Worm (Caenorhabditis elegans) whole organism, late embryonic: ENCODE results near the gene rps-18.

Experiments used
- C38D4.7 ChIP-seq: fragments of 200-800 bp; sonication (Bioruptor generic); optimal IDR thresholded peaks from 2 replicates; lab custom pipeline; 2018; ENCODE audit warnings: mild to moderate bottlenecking, missing genetic modification characterization, moderate library complexity, missing compliant biosample characterization
- F13H6.1 ChIP-seq: sonication (generic microtip); optimal IDR thresholded peaks from 2 replicates; lab custom pipeline; 2016; ENCODE audit warnings: missing genetic modification characterization, missing compliant biosample characterization
- K02D7.2 ChIP-seq: sonication (generic microtip); optimal IDR thresholded peaks from 2 replicates; lab custom pipeline; 2017; ENCODE audit warnings: mild to moderate bottlenecking, missing genetic modification characterization, missing compliant biosample characterization
- K09A11.1 ChIP-seq: sonication (generic microtip); optimal IDR thresholded peaks from 2 replicates; lab custom pipeline; 2017; ENCODE audit warnings: antibody characterized with exemption, mild to moderate bottlenecking, missing genetic modification characterization, missing compliant biosample characterization; ENCODE audit not compliant: insufficient read depth
- T23F11.4 ChIP-seq: fragments of 200-800 bp; sonication (Bioruptor generic); optimal IDR thresholded peaks from 2 replicates; lab custom pipeline; 2018; ENCODE audit warnings: mild to moderate bottlenecking, missing genetic modification characterization, missing compliant biosample characterization
- Y22D7AL.16 ChIP-seq: sonication (generic microtip); optimal IDR thresholded peaks from 2 replicates; lab custom pipeline; 2016; ENCODE audit warnings: missing genetic modification characterization, missing compliant biosample characterization
- ahr-1 ChIP-seq: sonication (generic microtip); optimal IDR thresholded peaks from 2 replicates; lab custom pipeline; 2016; ENCODE audit warnings: missing genetic modification characterization, missing compliant biosample characterization
- ama-1 ChIP-seq: fragments of 150-350 bp; optimal IDR thresholded peaks from 2 replicates; lab custom pipeline; 2014
- ceh-14 ChIP-seq: sonication (generic microtip); optimal IDR thresholded peaks from 2 replicates; lab custom pipeline; 2016; ENCODE audit warnings: missing genotype, missing genetic modification characterization, missing compliant biosample characterization
- ceh-18 ChIP-seq: sonication (generic microtip); optimal IDR thresholded peaks from 2 replicates; lab custom pipeline; 2016; ENCODE audit warnings: missing genetic modification characterization, missing compliant biosample characterization
- ceh-22 ChIP-seq: sonication (generic microtip); optimal IDR thresholded peaks from 2 replicates; lab custom pipeline; 2017; ENCODE audit warnings: missing biosample characterization, missing genetic modification characterization
- ceh-30 ChIP-seq: fragments of 150-350 bp; optimal IDR thresholded peaks from 2 replicates; lab custom pipeline; 2014; ENCODE audit warnings: missing biosample characterization, missing genetic modification characterization
- ceh-31 ChIP-seq: sonication (generic microtip); optimal IDR thresholded peaks from 2 replicates; lab custom pipeline; 2016; ENCODE audit warnings: missing genetic modification characterization, missing compliant biosample characterization
- ceh-34 ChIP-seq: sonication (generic microtip); optimal IDR thresholded peaks from 2 replicates; lab custom pipeline; 2016; ENCODE audit warnings: mild to moderate bottlenecking, missing genetic modification characterization, missing compliant biosample characterization
- ceh-6 ChIP-seq: fragments of 200-800 bp; sonication (Bioruptor generic); optimal IDR thresholded peaks from 2 replicates; lab custom pipeline; 2018; ENCODE audit warnings: mild to moderate bottlenecking, missing genetic modification characterization, missing compliant biosample characterization
- che-1 ChIP-seq: sonication (generic microtip); optimal IDR thresholded peaks from 2 replicates; lab custom pipeline; 2016; ENCODE audit warnings: mild to moderate bottlenecking, missing genetic modification characterization, missing compliant biosample characterization
- dve-1 ChIP-seq: sonication (generic microtip); optimal IDR thresholded peaks from 2 replicates; lab custom pipeline; 2017; ENCODE audit warnings: antibody characterized with exemption, mild to moderate bottlenecking, missing genetic modification characterization, missing compliant biosample characterization
- elt-2 ChIP-seq: sonication (generic microtip); optimal IDR thresholded peaks from 2 replicates; lab custom pipeline; 2016; ENCODE audit warnings: missing genetic modification reagents, missing genetic modification characterization, missing compliant biosample characterization
- elt-4 ChIP-seq: sonication (generic microtip); optimal IDR thresholded peaks from 2 replicates; lab custom pipeline; 2016; ENCODE audit warnings: missing genetic modification characterization, missing compliant biosample characterization
- eyg-1 ChIP-seq: sonication (generic microtip); optimal IDR thresholded peaks from 2 replicates; lab custom pipeline; 2016; ENCODE audit warnings: missing genotype, missing genetic modification characterization, missing compliant biosample characterization
- fkh-10 ChIP-seq: fragments of 150-350 bp; optimal IDR thresholded peaks from 2 replicates; lab custom pipeline; 2014; ENCODE audit warnings: missing biosample characterization, missing genetic modification reagents, missing genetic modification characterization
- hlh-15 ChIP-seq: sonication (generic microtip); optimal IDR thresholded peaks from 2 replicates; lab custom pipeline; 2016; ENCODE audit warnings: missing genetic modification characterization, missing compliant biosample characterization
- hlh-30 ChIP-seq: sonication (generic microtip); optimal IDR thresholded peaks from 2 replicates; lab custom pipeline; 2017; ENCODE audit warnings: antibody characterized with exemption, missing genetic modification characterization, missing compliant biosample characterization; ENCODE audit not compliant: insufficient read depth
- hlh-6 ChIP-seq: sonication (generic microtip); optimal IDR thresholded peaks from 2 replicates; lab custom pipeline; 2016; ENCODE audit warnings: missing genotype, missing genetic modification characterization, missing compliant biosample characterization
- hlh-8 ChIP-seq: sonication (generic microtip); optimal IDR thresholded peaks from 2 replicates; lab custom pipeline; 2016; ENCODE audit warnings: missing genotype, missing genetic modification characterization, missing compliant biosample characterization
- lim-6 ChIP-seq: sonication (generic microtip); optimal IDR thresholded peaks from 2 replicates; lab custom pipeline; 2016; ENCODE audit warnings: missing genetic modification characterization, missing compliant biosample characterization
- lin-11 ChIP-seq: fragments of 200-800 bp; sonication (Bioruptor generic); optimal IDR thresholded peaks from 2 replicates; lab custom pipeline; 2018; ENCODE audit warnings: mild to moderate bottlenecking, missing genetic modification characterization, missing compliant biosample characterization
- madf-2 ChIP-seq: sonication (generic microtip); optimal IDR thresholded peaks from 2 replicates; lab custom pipeline; 2017; ENCODE audit warnings: missing genetic modification characterization, missing compliant biosample characterization
- mec-3 ChIP-seq: sonication (generic microtip); optimal IDR thresholded peaks from 2 replicates; lab custom pipeline; 2016; ENCODE audit warnings: borderline replicate concordance, missing genetic modification characterization, missing compliant biosample characterization
- nfya-1 ChIP-seq: sonication (generic microtip); optimal IDR thresholded peaks from 2 replicates; lab custom pipeline; 2017; ENCODE audit warnings: missing genetic modification characterization, mild to moderate bottlenecking, missing compliant biosample characterization, antibody characterized with exemption, moderate library complexity
- nhr-11 ChIP-seq: fragments of 150-350 bp; optimal IDR thresholded peaks from 2 replicates; lab custom pipeline; 2014; ENCODE audit warnings: missing biosample characterization, missing genetic modification characterization
- nhr-232 ChIP-seq: sonication (generic microtip); optimal IDR thresholded peaks from 2 replicates; lab custom pipeline; 2016; ENCODE audit warnings: missing genetic modification characterization, missing compliant biosample characterization
- npax-4 ChIP-seq: sonication (generic microtip); optimal IDR thresholded peaks from 2 replicates; lab custom pipeline; 2016; ENCODE audit warnings: missing genetic modification characterization, missing compliant biosample characterization
- pax-1 ChIP-seq: fragments of 150-350 bp; optimal IDR thresholded peaks from 2 replicates; lab custom pipeline; 2014; ENCODE audit warnings: missing biosample characterization, missing genetic modification characterization
- pha-2 ChIP-seq: sonication (generic microtip); optimal IDR thresholded peaks from 2 replicates; lab custom pipeline; 2017; ENCODE audit warnings: mild to moderate bottlenecking, missing genetic modification characterization, missing compliant biosample characterization
- pqm-1 ChIP-seq: sonication (generic microtip); optimal IDR thresholded peaks from 2 replicates; lab custom pipeline; 2016; ENCODE audit warnings: missing genetic modification characterization, missing compliant biosample characterization
- ref-2 ChIP-seq: sonication (generic microtip); optimal IDR thresholded peaks from 2 replicates; lab custom pipeline; 2016; ENCODE audit warnings: missing genetic modification characterization, missing compliant biosample characterization
- rnt-1 ChIP-seq: sonication (generic microtip); optimal IDR thresholded peaks from 2 replicates; lab custom pipeline; 2016; ENCODE audit warnings: missing genetic modification characterization, missing compliant biosample characterization
- sdc-2 ChIP-seq: sonication (generic microtip); optimal IDR thresholded peaks from 2 replicates; lab custom pipeline; 2016; ENCODE audit warnings: missing genotype, missing genetic modification characterization, missing compliant biosample characterization
- syd-9 ChIP-seq: sonication (generic microtip); optimal IDR thresholded peaks from 2 replicates; lab custom pipeline; 2016; ENCODE audit warnings: mild to moderate bottlenecking, missing genetic modification characterization, moderate library complexity, missing compliant biosample characterization
- ttx-3 ChIP-seq: sonication (generic microtip); optimal IDR thresholded peaks from 2 replicates; lab custom pipeline; 2016; ENCODE audit warnings: missing genetic modification reagents, missing genetic modification characterization, missing compliant biosample characterization
- unc-3 ChIP-seq, 2 experiments: fragments of 200-800 bp in 1 of 2; sonication (Bioruptor generic) in 1 of 2; sonication (generic microtip) in 1 of 2; conservative IDR thresholded peaks in 1 of 2; optimal IDR thresholded peaks in 1 of 2; 2 replicates each; pipeline versions ENCODE4 v1.3.6 to Lab custom; 2016 to 2022; ENCODE audit warnings: missing compliant biosample characterization in 2 of 2, missing genetic modification characterization in 2 of 2, missing genetic modification reagents in 1 of 2
- unc-86 ChIP-seq: sonication (generic microtip); optimal IDR thresholded peaks from 2 replicates; lab custom pipeline; 2016; ENCODE audit warnings: missing genetic modification characterization, missing compliant biosample characterization
- zip-5 ChIP-seq: sonication (generic microtip); optimal IDR thresholded peaks from 2 replicates; lab custom pipeline; 2016; ENCODE audit warnings: missing genetic modification characterization, missing compliant biosample characterization

The rps-18 gene

DNA sequence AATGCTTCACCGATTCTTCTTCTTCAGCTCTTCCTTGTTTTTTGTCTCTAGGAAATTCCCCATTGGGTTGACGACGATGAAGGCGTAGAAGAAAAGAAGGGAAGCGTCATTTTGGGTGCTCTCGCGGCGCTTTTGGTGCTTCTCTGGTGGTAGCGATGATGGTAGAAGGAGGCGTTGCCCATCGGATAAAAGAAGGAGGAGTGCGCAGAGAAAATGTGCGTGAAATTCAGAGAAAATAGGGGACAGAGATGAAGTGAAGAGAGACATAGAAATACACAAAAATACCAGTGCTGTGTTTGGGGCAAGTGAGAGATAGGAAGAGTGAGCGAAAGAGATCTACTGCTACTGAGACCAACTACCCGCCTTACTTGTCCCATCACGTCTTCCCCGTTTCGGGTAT is 18.6 kb upstream of the rps-18 start, which contains the start of gene oig-5:
Gene oig-5 (plus strand): TSS at position 301 of the 400 bp plus-strand sequence.
- no peak for TF ChIP-seq nfya-1
- TF ChIP-seq ceh-31 (tag; lab: Kevin White, UChicago), result peak; percentile 9
- no peak for TF ChIP-seq madf-2 (tag; lab: Kevin White, UChicago)
- TF ChIP-seq, all 69 proteins: peak for 1

DNA sequence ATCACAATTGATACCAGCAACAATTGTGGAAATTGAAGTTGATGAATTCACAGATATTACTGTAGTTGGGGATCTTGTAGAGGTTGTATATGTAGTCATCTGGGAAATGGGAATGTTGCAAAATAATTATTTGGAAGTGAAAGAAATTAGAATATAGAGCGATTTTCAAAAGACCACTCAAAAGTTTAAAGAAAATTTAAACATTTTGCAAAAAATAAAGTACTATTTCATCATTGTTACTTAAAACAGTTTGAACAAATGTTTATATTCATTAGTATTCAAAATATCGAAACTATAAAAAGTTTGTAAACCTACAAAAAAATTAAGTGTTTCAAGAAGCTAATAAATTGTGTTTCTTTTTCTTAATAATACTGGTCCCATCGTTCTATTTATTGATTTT is 9.2 kb upstream of the rps-18 start, which contains the start of gene Y57G11C.46:
Gene Y57G11C.46 (minus strand): TSS at position 101 of the 400 bp plus-strand sequence.
- no peak for TF ChIP-seq unc-3 (GFP tag; conservative IDR thresholded peaks at IDR 0.05; lab: Robert Waterston, UW)
- TF ChIP-seq unc-3 (tag; optimal IDR thresholded peaks at IDR 0.05; lab: Kevin White, UChicago), result no peak
- no peak for TF ChIP-seq npax-4
- TF ChIP-seq ceh-18 (tag; lab: Kevin White, UChicago), result no peak
- no peak for TF ChIP-seq elt-4 (tag; lab: Kevin White, UChicago)
- no peak for TF ChIP-seq ttx-3 (tag; lab: Kevin White, UChicago)
- TF ChIP-seq lim-6, result no peak
- no peak for TF ChIP-seq ref-2 (tag; lab: Kevin White, UChicago)
- TF ChIP-seq ceh-31 (tag; lab: Kevin White, UChicago), result no peak
- no peak for TF ChIP-seq nhr-11
- TF ChIP-seq T23F11.4 (GFP tag; lab: Kevin White, UChicago), result no peak
- no peak for TF ChIP-seq unc-86

DNA sequence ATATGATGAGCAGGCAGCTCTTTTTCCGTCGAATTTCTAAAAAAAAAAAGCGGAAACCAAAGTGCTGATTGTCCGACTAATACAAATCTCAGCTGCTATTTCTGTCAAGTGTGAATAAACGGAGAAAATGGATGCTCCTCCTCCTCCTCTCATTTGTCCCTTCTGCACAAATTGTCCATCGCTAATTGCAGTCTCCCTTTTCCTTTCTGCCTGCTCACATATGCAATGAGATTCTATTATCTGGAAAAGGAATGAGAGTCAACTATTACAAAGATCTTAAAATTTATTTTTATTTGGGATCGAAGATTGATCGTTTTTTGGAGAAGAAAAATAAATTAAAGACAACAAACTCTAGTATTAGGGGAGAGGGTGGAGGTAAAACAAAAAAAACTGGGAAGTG is 3.2 kb upstream of the rps-18 start:
- TF ChIP-seq ama-1 (peak; percentile 80), Y22D7AL.16 (tag; lab: Kevin White, UChicago) (no peak)

DNA sequence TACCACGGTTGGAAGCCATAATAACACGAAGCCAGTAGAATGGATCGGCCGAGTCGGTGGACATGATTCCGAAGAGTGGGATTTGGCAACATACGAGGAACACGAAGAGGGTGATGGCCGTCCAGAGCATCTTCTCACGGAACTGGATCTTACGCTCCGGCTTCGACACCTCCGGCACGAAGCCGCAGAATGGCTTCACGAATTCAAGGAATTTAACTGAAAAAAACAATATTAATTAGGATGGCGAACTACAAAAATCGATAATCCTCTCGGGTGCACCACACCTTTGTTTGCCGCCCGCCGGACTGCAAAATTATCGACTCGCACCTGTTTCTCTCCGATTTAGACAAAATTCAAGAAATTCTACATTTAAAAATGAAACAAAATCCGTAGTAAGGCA is 1.3 kb upstream of the rps-18 start:
- TF ChIP-seq Y22D7AL.16 (tag; lab: Kevin White, UChicago) (no peak), che-1 (tag; lab: Kevin White, UChicago) (no peak), unc-86 (no peak), lin-11 (tag; lab: Kevin White, UChicago) (no peak), hlh-6 (tag; lab: Kevin White, UChicago) (no peak), hlh-15 (tag; lab: Kevin White, UChicago) (no peak)

DNA sequence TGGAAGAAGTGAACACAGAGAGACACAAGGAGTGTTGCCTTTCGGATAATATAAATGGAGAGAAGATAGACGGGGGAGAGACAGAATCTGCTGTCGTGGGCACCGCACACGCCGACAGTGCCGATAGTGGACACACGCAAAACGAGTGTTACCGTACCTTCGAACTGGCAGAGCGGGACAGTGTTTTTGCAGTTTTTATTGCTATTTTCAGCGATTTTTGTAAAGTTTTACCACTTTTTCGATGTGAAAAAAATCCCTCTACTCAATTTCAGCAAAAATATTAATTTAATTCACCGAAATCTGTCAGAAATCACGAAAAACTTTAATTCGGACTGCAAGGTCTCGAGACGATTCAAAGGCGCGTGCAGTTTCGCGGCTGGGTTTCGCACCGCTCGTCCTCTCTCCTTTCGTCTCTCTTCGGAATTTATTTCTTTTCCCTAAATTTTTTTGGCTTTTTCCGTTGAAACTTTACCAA is 564 bp upstream of the rps-18 start, which contains the start of gene sec-61.A:
Gene sec-61.A (minus strand): TSS at position 387 of the 475 bp plus-strand sequence.
- TF ChIP-seq K02D7.2 (tag; lab: Kevin White, UChicago) (no peak), ceh-22 (tag; lab: Kevin White, UChicago) (no peak), ref-2 (tag; lab: Kevin White, UChicago) (peak; percentile 87), fkh-10 (GFP tag; lab: Kevin White, UChicago) (no peak), rnt-1 (tag; lab: Kevin White, UChicago) (no peak), pqm-1 (no peak), Y22D7AL.16 (tag; lab: Kevin White, UChicago) (no peak), mec-3 (tag; lab: Kevin White, UChicago) (no peak), ceh-30 (tag; lab: Kevin White, UChicago) (no peak), K09A11.1 (tag; lab: Kevin White, UChicago) (peak; percentile 56), syd-9 (tag; lab: Kevin White, UChicago) (no peak), ahr-1 (tag; lab: Kevin White, UChicago) (no peak), eyg-1 (tag; lab: Kevin White, UChicago) (no peak), elt-2 (tag; lab: Kevin White, UChicago) (peak; percentile 43), ceh-31 (tag; lab: Kevin White, UChicago) (peak; percentile 66), ceh-14 (tag; lab: Kevin White, UChicago) (no peak), pha-2 (tag; lab: Kevin White, UChicago) (no peak), zip-5 (no peak), F13H6.1 (tag; lab: Kevin White, UChicago) (no peak), nfya-1 (peak; percentile 83), ceh-6 (GFP tag; lab: Kevin White, UChicago) (no peak), sdc-2 (tag; lab: Kevin White, UChicago) (no peak), hlh-8 (tag; lab: Kevin White, UChicago) (peak; percentile 5), che-1 (tag; lab: Kevin White, UChicago) (no peak), ceh-18 (tag; lab: Kevin White, UChicago) (peak; percentile 55), C38D4.7 (GFP tag; lab: Kevin White, UChicago) (no peak), nhr-232 (tag; lab: Kevin White, UChicago) (no peak), dve-1 (no peak), ceh-34 (tag; lab: Kevin White, UChicago) (peak; percentile 63), hlh-30 (tag; lab: Kevin White, UChicago) (peak; percentile 71), nhr-11 (no peak), pax-1 (tag; lab: Kevin White, UChicago) (peak; percentile 48), unc-86 (no peak), hlh-15 (tag; lab: Kevin White, UChicago) (no peak)
